Worm (Caenorhabditis elegans) whole organism, L2 larva: ENCODE results near the gene aqp-7.

Experiments
- R02D3.7 ChIP-seq: fragments of 150-350 bp; optimal IDR thresholded peaks from 2 replicates; lab custom pipeline; 2014; ENCODE audit warnings: missing biosample characterization, missing genetic modification characterization
- Y55F3AM.14 ChIP-seq: fragments of 200-800 bp; sonication (Bioruptor generic); optimal IDR thresholded peaks from 2 replicates; lab custom pipeline; 2018; ENCODE audit warnings: mild to moderate bottlenecking, missing genetic modification characterization, missing compliant biosample characterization
- alr-1 ChIP-seq: fragments of 150-350 bp; optimal IDR thresholded peaks from 2 replicates; lab custom pipeline; 2014; ENCODE audit warnings: missing biosample characterization, missing genetic modification characterization
- egl-27 ChIP-seq: sonication (generic microtip); optimal IDR thresholded peaks from 3 replicates; lab custom pipeline; 2017; ENCODE audit warnings: missing biosample characterization, missing genetic modification reagents, missing genetic modification characterization
- lin-13 ChIP-seq: fragments of 150-350 bp; optimal IDR thresholded peaks from 2 replicates; lab custom pipeline; 2014; ENCODE audit warnings: missing biosample characterization, missing genetic modification reagents, missing genetic modification characterization
- mbf-1 ChIP-seq: sonication (generic microtip); optimal IDR thresholded peaks from 2 replicates; lab custom pipeline; 2017; ENCODE audit warnings: missing biosample characterization, missing genetic modification characterization
- nhr-12 ChIP-seq: fragments of 150-350 bp; optimal IDR thresholded peaks from 2 replicates; lab custom pipeline; 2014; ENCODE audit warnings: missing biosample characterization, missing genetic modification characterization
- nhr-237 ChIP-seq: fragments of 150-350 bp; optimal IDR thresholded peaks from 2 replicates; lab custom pipeline; 2014; ENCODE audit warnings: missing biosample characterization, missing genetic modification characterization
- unc-62 ChIP-seq: fragments of 150-350 bp; optimal IDR thresholded peaks from 2 replicates; lab custom pipeline; 2014; ENCODE audit warnings: missing biosample characterization, missing genetic modification reagents, missing genetic modification characterization
- ztf-11 ChIP-seq: sonication (generic microtip); optimal IDR thresholded peaks from 2 replicates; lab custom pipeline; 2017; ENCODE audit warnings: missing biosample characterization, missing genetic modification characterization

DNA sequence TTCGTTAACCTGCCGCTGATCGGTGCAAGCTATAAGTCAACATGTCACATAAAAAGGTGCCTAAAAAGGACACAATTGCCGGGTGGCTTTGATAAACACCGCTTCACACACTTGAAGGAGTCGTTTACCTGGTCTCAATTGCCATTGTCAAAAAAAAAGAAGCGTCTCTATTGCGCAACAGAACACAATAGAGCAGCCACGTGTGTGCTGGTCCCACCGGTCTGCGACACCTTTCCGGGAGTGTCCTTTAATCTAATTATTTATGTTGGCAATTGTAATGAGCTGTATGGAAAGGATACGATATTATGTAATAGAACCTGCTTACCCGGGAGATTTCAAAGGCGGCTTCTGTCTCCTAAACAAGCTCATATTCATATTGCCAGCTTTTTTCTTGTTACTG is 36.8 kb downstream of the aqp-7 start:
- TF ChIP-seq egl-27 (tag; lab: Kevin White, UChicago): no peak
- TF ChIP-seq nhr-12 (tag; lab: Kevin White, UChicago): no peak
- TF ChIP-seq lin-13 (GFP tag; lab: Kevin White, UChicago): no peak
- no peak for TF ChIP-seq nhr-237 (tag; lab: Kevin White, UChicago)
- no peak for TF ChIP-seq mbf-1
- TF ChIP-seq ztf-11 (tag; lab: Kevin White, UChicago): no peak
- TF ChIP-seq unc-62 (GFP tag; lab: Kevin White, UChicago): no peak
- no peak for TF ChIP-seq R02D3.7
- TF ChIP-seq Y55F3AM.14 (GFP tag; lab: Kevin White, UChicago): no peak
- TF ChIP-seq alr-1 (tag; lab: Kevin White, UChicago): no peak
